Worm (Caenorhabditis elegans): ENCODE results near the gene C03G5.14.

C03G5.14 gene

DNA sequence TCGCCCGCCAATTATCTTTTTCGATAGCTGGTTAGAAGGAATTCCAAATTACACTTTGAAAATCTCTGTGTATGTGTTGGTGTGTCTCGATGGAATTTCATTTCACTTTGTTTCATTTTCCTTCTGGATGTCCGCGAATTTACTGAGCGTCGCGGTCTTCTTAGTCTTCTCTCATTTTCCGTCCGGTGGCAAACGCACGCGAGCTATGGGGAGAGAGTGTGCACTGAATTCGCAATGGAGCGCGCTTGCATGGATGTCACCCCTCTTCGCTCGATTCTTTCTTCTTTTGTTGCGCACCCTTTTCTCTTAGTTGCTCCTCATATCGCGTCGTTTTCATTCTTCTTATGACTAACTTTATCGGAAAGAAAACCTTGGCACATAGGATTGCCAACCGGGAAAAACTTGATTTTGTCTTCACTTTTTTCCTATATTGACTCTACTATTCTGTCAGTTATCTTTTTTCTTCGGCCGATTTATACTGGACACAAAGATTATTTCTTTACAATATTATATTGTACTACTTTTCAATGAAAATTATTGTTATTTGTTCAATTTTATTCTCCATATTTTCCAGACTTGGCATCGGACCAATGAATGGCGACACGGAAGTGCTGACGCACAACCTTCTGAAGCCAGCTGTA is 30.1 kb downstream of the C03G5.14 start, which contains the start of gene dhhc-14:
TSS of gene dhhc-14 (plus strand) at position 591 of the 641 bp plus-strand sequence.
- no peak for TF ChIP-seq ceh-83 (GFP tag; optimal IDR thresholded peaks at IDR 0.05)
- no peak for TF ChIP-seq nhr-237 (tag; optimal IDR thresholded peaks at IDR 0.05)
- TF ChIP-seq bed-3 (GFP tag; optimal IDR thresholded peaks at IDR 0.05): no peak
- no peak for TF ChIP-seq nhr-76 (tag; optimal IDR thresholded peaks at IDR 0.05)
- TF ChIP-seq ham-2 (GFP tag; optimal IDR thresholded peaks at IDR 0.05): no peak
- no peak for TF ChIP-seq zip-8 (tag; optimal IDR thresholded peaks at IDR 0.05)
- no peak for TF ChIP-seq sem-2 (GFP tag; optimal IDR thresholded peaks at IDR 0.05)
- no peak for TF ChIP-seq snpc-4 (tag; optimal IDR thresholded peaks at IDR 0.05)
- no peak for TF ChIP-seq blmp-1 (tag; optimal IDR thresholded peaks at IDR 0.05)
- TF ChIP-seq unc-39 (tag; optimal IDR thresholded peaks at IDR 0.05): no peak
- TF ChIP-seq ceh-43 (GFP tag; optimal IDR thresholded peaks at IDR 0.05): no peak
- peak; percentile 79 for TF ChIP-seq mep-1 (tag; optimal IDR thresholded peaks at IDR 0.05)
- no peak for TF ChIP-seq nhr-28 (tag; optimal IDR thresholded peaks at IDR 0.05)
- peak; percentile 73 for TF ChIP-seq ces-1 (GFP tag; optimal IDR thresholded peaks at IDR 0.05)
- no peak for TF ChIP-seq nhr-2 (tag; optimal IDR thresholded peaks at IDR 0.05)
- TF ChIP-seq M03D4.4 (tag; optimal IDR thresholded peaks at IDR 0.05): no peak
- peak; percentile 28 for TF ChIP-seq unc-62 (GFP tag; optimal IDR thresholded peaks at IDR 0.05)
- TF ChIP-seq elt-1 (tag; optimal IDR thresholded peaks at IDR 0.05; ENCODE audit: borderline replicate concordance, insufficient read depth): no peak
- no peak for TF ChIP-seq tbx-8 (GFP tag; optimal IDR thresholded peaks at IDR 0.05)
- TF ChIP-seq sptf-1 (tag; optimal IDR thresholded peaks at IDR 0.05): peak; percentile 56
- no peak for TF ChIP-seq nhr-12 (tag; optimal IDR thresholded peaks at IDR 0.05)
- TF ChIP-seq pha-4 (tag; optimal IDR thresholded peaks at IDR 0.05): peak; percentile 46
- TF ChIP-seq lin-32 (GFP tag; optimal IDR thresholded peaks at IDR 0.05): no peak
- no peak for TF ChIP-seq mab-5 (tag; optimal IDR thresholded peaks at IDR 0.05)
- TF ChIP-seq lin-13 (tag; optimal IDR thresholded peaks at IDR 0.05): peak; percentile 75
- TF ChIP-seq elt-3 (tag; optimal IDR thresholded peaks at IDR 0.05): no peak
- TF ChIP-seq lsy-2 (tag; optimal IDR thresholded peaks at IDR 0.05): peak; percentile 50
- peak; percentile 26 for TF ChIP-seq mls-2 (tag; optimal IDR thresholded peaks at IDR 0.05)
- TF ChIP-seq ceh-39 (tag; optimal IDR thresholded peaks at IDR 0.05): peak; percentile 32
- TF ChIP-seq unc-120 (tag; optimal IDR thresholded peaks at IDR 0.05; ENCODE audit: poor library complexity, severe bottlenecking): peak; percentile 26
- TF ChIP-seq ztf-11 (tag; optimal IDR thresholded peaks at IDR 0.05): peak; percentile 9
- peak; percentile 27 for TF ChIP-seq cnd-1 (tag; optimal IDR thresholded peaks at IDR 0.05)
- TF ChIP-seq drap-1 (GFP tag; optimal IDR thresholded peaks at IDR 0.05): peak; percentile 31
- peak; percentile 51 for TF ChIP-seq hlh-1 (tag; optimal IDR thresholded peaks at IDR 0.05)
- TF ChIP-seq flh-1 (GFP tag; optimal IDR thresholded peaks at IDR 0.05): no peak

ce11 chrX:8554029-8554428 is 32.3 kb downstream of the C03G5.14 start:
- peak; percentile 65 for TF ChIP-seq elt-1 (tag; optimal IDR thresholded peaks at IDR 0.05; ENCODE audit: borderline replicate concordance, insufficient read depth)
- TF ChIP-seq lin-13 (tag; optimal IDR thresholded peaks at IDR 0.05): no peak
- peak; percentile 73 for TF ChIP-seq blmp-1 (tag; optimal IDR thresholded peaks at IDR 0.05)

DNA sequence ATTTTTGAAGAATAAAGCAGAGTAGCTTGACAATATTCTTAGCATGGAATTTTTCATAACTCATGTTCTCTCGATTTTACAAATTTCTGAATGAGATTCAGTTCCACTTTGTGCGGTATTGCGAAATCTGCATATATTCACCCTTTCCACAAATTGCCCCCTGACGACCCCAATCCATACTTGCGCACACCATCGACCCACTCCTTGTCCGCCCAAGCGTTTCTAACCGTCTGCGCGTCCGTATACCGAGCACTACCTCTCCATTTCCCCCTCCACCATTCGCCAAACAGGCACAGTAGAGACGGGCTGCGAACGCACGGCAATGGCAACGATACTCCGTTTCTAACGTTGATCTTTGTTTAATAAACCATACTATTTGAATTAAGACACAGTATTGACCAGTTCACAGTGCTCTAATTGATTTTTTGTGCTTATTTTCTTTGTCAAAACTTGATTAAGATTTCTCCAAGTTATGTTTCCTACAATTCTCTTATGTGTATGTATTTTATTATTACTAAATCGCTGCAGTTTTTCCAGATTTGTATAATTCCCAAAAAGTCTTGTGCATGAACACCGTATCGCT is 35.0 kb downstream of the C03G5.14 start, which contains the start of gene utx-1:
TSS of gene utx-1 (plus strand) at position 533 of the 583 bp plus-strand sequence.
- TF ChIP-seq mab-5 (tag; optimal IDR thresholded peaks at IDR 0.05): no peak
- TF ChIP-seq nhr-2 (tag; optimal IDR thresholded peaks at IDR 0.05): peak; percentile 56
- TF ChIP-seq ceh-83 (GFP tag; optimal IDR thresholded peaks at IDR 0.05): no peak
- peak; percentile 43 for TF ChIP-seq mep-1 (tag; optimal IDR thresholded peaks at IDR 0.05)
- TF ChIP-seq lin-13 (tag; optimal IDR thresholded peaks at IDR 0.05): peak; percentile 36
- TF ChIP-seq unc-39 (tag; optimal IDR thresholded peaks at IDR 0.05): no peak
- TF ChIP-seq cnd-1 (tag; optimal IDR thresholded peaks at IDR 0.05): no peak
- no peak for TF ChIP-seq nhr-76 (tag; optimal IDR thresholded peaks at IDR 0.05)
- no peak for TF ChIP-seq ceh-43 (GFP tag; optimal IDR thresholded peaks at IDR 0.05)
- no peak for TF ChIP-seq drap-1 (GFP tag; optimal IDR thresholded peaks at IDR 0.05)
- peak; percentile 27 for TF ChIP-seq ces-1 (GFP tag; optimal IDR thresholded peaks at IDR 0.05)
- TF ChIP-seq mls-2 (tag; optimal IDR thresholded peaks at IDR 0.05): peak; percentile 44
- peak; percentile 24 for TF ChIP-seq sptf-1 (tag; optimal IDR thresholded peaks at IDR 0.05)
- peak; percentile 18 for TF ChIP-seq lin-32 (GFP tag; optimal IDR thresholded peaks at IDR 0.05)
- TF ChIP-seq snpc-4 (tag; optimal IDR thresholded peaks at IDR 0.05): no peak
- peak; percentile 54 for TF ChIP-seq ceh-39 (tag; optimal IDR thresholded peaks at IDR 0.05)
- TF ChIP-seq sem-2 (GFP tag; optimal IDR thresholded peaks at IDR 0.05): no peak
- TF ChIP-seq pha-4 (tag; optimal IDR thresholded peaks at IDR 0.05): peak; percentile 36
- TF ChIP-seq M03D4.4 (tag; optimal IDR thresholded peaks at IDR 0.05): peak; percentile 17
- peak; percentile 77 for TF ChIP-seq unc-120 (tag; optimal IDR thresholded peaks at IDR 0.05; ENCODE audit: poor library complexity, severe bottlenecking)

All from whole organism, mixed stage, embryonic.